Worm (Caenorhabditis elegans) whole organism, L2 larva: ENCODE data around the gene F46C5.6.

Experiments
- C34F6.9 ChIP-seq: fragments of 150-350 bp; optimal IDR thresholded peaks from 2 replicates; lab custom pipeline; 2014; ENCODE audit warnings: missing biosample characterization, missing genetic modification characterization
- F13H6.1 ChIP-seq: sonication (generic microtip); optimal IDR thresholded peaks from 2 replicates; lab custom pipeline; 2016; ENCODE audit warnings: missing genetic modification characterization, missing compliant biosample characterization
- R02D3.7 ChIP-seq: fragments of 150-350 bp; optimal IDR thresholded peaks from 2 replicates; lab custom pipeline; 2014; ENCODE audit warnings: missing biosample characterization, missing genetic modification characterization
- aly-2 ChIP-seq: fragments of 150-350 bp; optimal IDR thresholded peaks from 2 replicates; lab custom pipeline; 2014; ENCODE audit warnings: missing biosample characterization, missing genetic modification characterization
- ama-1 ChIP-seq: fragments of 150-350 bp; optimal IDR thresholded peaks from 2 replicates; lab custom pipeline; 2018; ENCODE audit warnings: inconsistent platforms
- ceh-16 ChIP-seq: fragments of 150-350 bp; optimal IDR thresholded peaks from 2 replicates; lab custom pipeline; 2014; ENCODE audit warnings: missing biosample characterization, missing genetic modification characterization
- ceh-82 ChIP-seq: fragments of 150-350 bp; optimal IDR thresholded peaks from 2 replicates; lab custom pipeline; 2014; ENCODE audit warnings: missing biosample characterization, missing genetic modification characterization
- crh-2 ChIP-seq: sonication (generic microtip); optimal IDR thresholded peaks from 2 replicates; lab custom pipeline; 2017; ENCODE audit warnings: missing biosample characterization, missing genetic modification characterization
- egl-27 ChIP-seq: sonication (generic microtip); optimal IDR thresholded peaks from 3 replicates; lab custom pipeline; 2017; ENCODE audit warnings: missing biosample characterization, missing genetic modification reagents, missing genetic modification characterization
- elt-1 ChIP-seq: fragments of 150-350 bp; optimal IDR thresholded peaks from 2 replicates; lab custom pipeline; 2014; ENCODE audit warnings: missing biosample characterization, missing genetic modification characterization
- fos-1 ChIP-seq: fragments of 150-350 bp; optimal IDR thresholded peaks from 2 replicates; lab custom pipeline; 2014; ENCODE audit warnings: missing biosample characterization, missing genetic modification characterization
- gmeb-1 ChIP-seq: fragments of 150-350 bp; optimal IDR thresholded peaks from 2 replicates; lab custom pipeline; 2014; ENCODE audit warnings: missing biosample characterization, missing genetic modification characterization
- lin-11 ChIP-seq: fragments of 150-350 bp; sonication (generic microtip); optimal IDR thresholded peaks from 2 replicates; lab custom pipeline; 2014; ENCODE audit warnings: missing biosample characterization, missing genetic modification characterization, inconsistent platforms, mixed read lengths
- lin-13 ChIP-seq: fragments of 150-350 bp; optimal IDR thresholded peaks from 2 replicates; lab custom pipeline; 2014; ENCODE audit warnings: missing biosample characterization, missing genetic modification reagents, missing genetic modification characterization
- lin-39 ChIP-seq: fragments of 150-350 bp; optimal IDR thresholded peaks from 2 replicates; lab custom pipeline; 2014; ENCODE audit warnings: missing biosample characterization, missing genetic modification reagents, missing genetic modification characterization
- lsy-2 ChIP-seq, 2 experiments: fragments of 150-350 bp in 1 of 2; sonication (generic microtip) in 1 of 2; optimal IDR thresholded peaks; 2 replicates each; lab custom pipeline; 2014 to 2017; ENCODE audit warnings: missing biosample characterization in 2 of 2, missing genetic modification characterization in 2 of 2
- mbf-1 ChIP-seq: sonication (generic microtip); optimal IDR thresholded peaks from 2 replicates; lab custom pipeline; 2017; ENCODE audit warnings: missing biosample characterization, missing genetic modification characterization
- mdl-1 ChIP-seq, 2 experiments: fragments of 150-350 bp in 1 of 2; sonication (generic microtip) in 1 of 2; optimal IDR thresholded peaks; 2 replicates each; lab custom pipeline; 2017; ENCODE audit warnings: missing biosample characterization in 2 of 2, missing genetic modification characterization in 2 of 2
- nhr-10 ChIP-seq: sonication (generic microtip); optimal IDR thresholded peaks from 2 replicates; lab custom pipeline; 2017; ENCODE audit warnings: missing biosample characterization, missing genetic modification characterization
- nhr-129 ChIP-seq: fragments of 150-350 bp; optimal IDR thresholded peaks from 2 replicates; lab custom pipeline; 2014; ENCODE audit warnings: missing biosample characterization, missing genetic modification characterization
- nhr-21 ChIP-seq: fragments of 150-350 bp; optimal IDR thresholded peaks from 2 replicates; lab custom pipeline; 2014; ENCODE audit warnings: missing biosample characterization, missing genetic modification characterization
- nhr-23 ChIP-seq: fragments of 150-350 bp; optimal IDR thresholded peaks from 2 replicates; lab custom pipeline; 2014; ENCODE audit warnings: missing biosample characterization, missing genetic modification reagents, missing genetic modification characterization
- nhr-25 ChIP-seq: fragments of 150-350 bp; sonication (generic microtip); optimal IDR thresholded peaks from 3 replicates; lab custom pipeline; 2014; ENCODE audit warnings: missing biosample characterization, missing genetic modification characterization
- skn-1 ChIP-seq: sonication (generic microtip); optimal IDR thresholded peaks from 2 replicates; lab custom pipeline; 2017; ENCODE audit warnings: missing biosample characterization, missing genetic modification characterization
- sma-3 ChIP-seq: sonication (generic microtip); optimal IDR thresholded peaks from 2 replicates; lab custom pipeline; 2016; ENCODE audit warnings: missing genetic modification reagents, missing genetic modification characterization, missing compliant biosample characterization
- sma-9 ChIP-seq, 2 experiments: fragments of 150-350 bp in 1 of 2; sonication (generic microtip) in 1 of 2; optimal IDR thresholded peaks; 2 replicates each; lab custom pipeline; 2014 to 2016; ENCODE audit warnings: missing genetic modification characterization in 2 of 2, mild to moderate bottlenecking in 1 of 2, missing biosample characterization in 1 of 2, missing compliant biosample characterization in 1 of 2, missing genetic modification reagents in 1 of 2, moderate library complexity in 1 of 2
- snpc-4 ChIP-seq: fragments of 150-350 bp; optimal IDR thresholded peaks from 2 replicates; lab custom pipeline; 2014; ENCODE audit warnings: missing biosample characterization, missing genetic modification characterization
- unc-55 ChIP-seq: fragments of 150-350 bp; sonication (generic microtip); optimal IDR thresholded peaks from 3 replicates; lab custom pipeline; 2014; ENCODE audit warnings: missing biosample characterization, missing genetic modification reagents, missing genetic modification characterization
- unc-62 ChIP-seq: fragments of 150-350 bp; optimal IDR thresholded peaks from 2 replicates; lab custom pipeline; 2014; ENCODE audit warnings: missing biosample characterization, missing genetic modification reagents, missing genetic modification characterization
- ztf-1 ChIP-seq: fragments of 200-800 bp; sonication (Bioruptor generic); conservative IDR thresholded peaks from 2 replicates; pipeline ENCODE4 v1.3.6; 2022; ENCODE audit warnings: missing genetic modification characterization, missing compliant biosample characterization

The F46C5.6 gene

DNA sequence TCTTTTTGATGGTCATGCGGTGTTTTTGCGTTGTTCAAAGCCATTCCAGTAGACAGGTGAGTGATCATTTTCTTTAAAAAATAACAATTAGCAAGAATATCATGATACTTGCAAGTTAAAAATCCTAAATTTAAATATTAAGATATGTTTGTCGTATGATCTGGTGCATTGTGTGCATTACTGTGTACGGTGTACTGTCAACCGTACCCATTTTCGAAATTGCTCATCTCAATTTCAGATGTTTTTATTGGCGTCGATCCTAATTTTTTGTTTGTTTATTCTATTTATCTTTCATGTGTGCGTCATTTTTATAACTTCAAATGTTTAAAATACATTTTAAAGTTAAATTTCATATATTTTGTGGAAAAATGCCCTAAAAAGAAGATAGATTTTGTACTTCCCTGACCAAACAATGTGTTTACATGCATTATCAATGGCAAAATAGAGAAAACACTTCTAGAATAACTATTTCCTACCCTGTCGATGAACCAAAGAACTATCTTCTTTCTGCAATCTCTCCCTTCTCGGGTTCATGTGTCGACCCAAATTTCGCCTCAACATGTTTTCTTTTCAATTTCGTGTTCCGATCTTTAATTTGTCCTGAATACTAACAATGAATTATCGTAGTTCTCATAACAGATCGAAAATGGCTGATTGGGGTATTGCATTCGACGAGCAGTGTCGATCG lies 40.1 kb upstream of the F46C5.6 start, which contains the start of the genes T07D4.5 and ddx-19:
Gene T07D4.5, minus strand, starts transcription at position 71 of the 688 bp plus-strand sequence.
Gene ddx-19, plus strand, starts transcription at position 638 of the 688 bp plus-strand sequence.
- peak; percentile 42 for TF ChIP-seq crh-2 (tag; lab: Kevin White, UChicago)
- TF ChIP-seq fos-1 (tag; lab: Kevin White, UChicago): peak; percentile 1
- TF ChIP-seq C34F6.9 (tag; lab: Kevin White, UChicago): peak; percentile 67
- TF ChIP-seq unc-55 (GFP tag; lab: Kevin White, UChicago): peak; percentile 85
- TF ChIP-seq nhr-21 (tag; lab: Kevin White, UChicago): peak; percentile 4
- peak; percentile 42 for TF ChIP-seq sma-3 (GFP tag; lab: Kevin White, UChicago)
- TF ChIP-seq F13H6.1 (tag; lab: Kevin White, UChicago): no peak
- TF ChIP-seq nhr-129 (tag; lab: Kevin White, UChicago): peak; percentile 24
- TF ChIP-seq lin-13: peak; percentile 25
- TF ChIP-seq gmeb-1 (tag; lab: Kevin White, UChicago): peak; percentile 29
- TF ChIP-seq lsy-2 (tag; optimal IDR thresholded peaks at IDR 0.05; lab: Kevin White, UChicago): peak; percentile 89 to 98
- no peak for TF ChIP-seq aly-2 (tag; lab: Kevin White, UChicago)
- no peak for TF ChIP-seq ceh-16 (tag; lab: Kevin White, UChicago)
- TF ChIP-seq elt-1 (tag; lab: Kevin White, UChicago): no peak

DNA sequence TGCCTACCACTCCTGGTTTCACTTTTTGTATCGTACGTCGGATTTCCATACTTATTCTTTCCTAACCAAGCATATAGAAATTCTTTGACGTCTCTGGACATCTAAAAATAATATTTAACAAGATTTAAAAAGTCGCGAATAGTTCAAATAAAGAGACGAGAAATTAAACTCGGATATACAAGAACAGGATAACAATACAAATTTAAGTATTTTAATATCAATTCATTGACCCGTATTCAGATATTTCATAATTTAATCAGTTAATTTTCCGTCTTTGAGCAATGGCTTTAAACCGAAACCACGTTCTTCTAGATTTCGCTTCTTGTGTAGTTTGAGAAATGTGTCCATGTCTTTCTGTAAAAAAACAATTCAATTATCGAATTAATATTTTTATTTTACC lies 39.2 kb upstream of the F46C5.6 start, which contains the start of gene rha-1:
Gene rha-1, minus strand, starts transcription at position 101 of the 400 bp plus-strand sequence.
- TF ChIP-seq nhr-129 (tag; lab: Kevin White, UChicago) (no peak), unc-62 (GFP tag; lab: Kevin White, UChicago) (no peak), nhr-25 (tag; lab: Kevin White, UChicago) (no peak), nhr-10 (tag; lab: Kevin White, UChicago) (no peak), nhr-23 (tag; lab: Kevin White, UChicago) (no peak), lin-11 (tag; lab: Kevin White, UChicago) (no peak), egl-27 (no peak), sma-9 (GFP tag; optimal IDR thresholded peaks at IDR 0.05; lab: Kevin White, UChicago) (no peak), sma-9 (tag; optimal IDR thresholded peaks at IDR 0.05; lab: Kevin White, UChicago) (no peak), lin-39 (tag; lab: Kevin White, UChicago) (no peak), ceh-82 (tag; lab: Kevin White, UChicago) (no peak), C34F6.9 (tag; lab: Kevin White, UChicago) (no peak), skn-1 (tag; lab: Kevin White, UChicago) (no peak), nhr-21 (tag; lab: Kevin White, UChicago) (no peak), gmeb-1 (tag; lab: Kevin White, UChicago) (no peak), elt-1 (tag; lab: Kevin White, UChicago) (no peak)

DNA sequence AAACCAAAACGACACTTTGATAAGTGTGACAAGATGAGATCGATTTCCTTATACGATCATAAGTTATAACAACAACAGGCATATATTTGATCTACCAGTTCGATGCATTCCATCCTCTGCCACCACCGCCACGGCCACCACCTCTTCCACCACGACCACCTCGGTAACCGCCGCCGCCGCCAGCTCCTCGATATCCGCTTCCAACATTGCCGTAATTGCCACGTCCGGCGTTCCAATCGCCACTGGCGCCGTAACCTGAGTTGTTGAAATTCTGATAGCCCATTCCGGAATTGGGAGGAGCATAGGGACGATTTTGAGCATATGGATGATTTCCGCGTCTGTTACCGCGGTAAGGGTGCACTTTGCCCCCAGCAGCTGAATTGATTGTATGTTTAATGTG lies 34.2 kb upstream of the F46C5.6 start:
- TF ChIP-seq R02D3.7 (tag; lab: Kevin White, UChicago) (no peak), mbf-1 (no peak), elt-1 (tag; lab: Kevin White, UChicago) (no peak), lsy-2 (tag; optimal IDR thresholded peaks at IDR 0.05; lab: Kevin White, UChicago) (no peak), mdl-1 (tag; optimal IDR thresholded peaks at IDR 0.05; lab: Kevin White, UChicago) (no peak), ztf-1 (GFP tag; lab: Robert Waterston, UW) (no peak), nhr-23 (tag; lab: Kevin White, UChicago) (no peak)

DNA sequence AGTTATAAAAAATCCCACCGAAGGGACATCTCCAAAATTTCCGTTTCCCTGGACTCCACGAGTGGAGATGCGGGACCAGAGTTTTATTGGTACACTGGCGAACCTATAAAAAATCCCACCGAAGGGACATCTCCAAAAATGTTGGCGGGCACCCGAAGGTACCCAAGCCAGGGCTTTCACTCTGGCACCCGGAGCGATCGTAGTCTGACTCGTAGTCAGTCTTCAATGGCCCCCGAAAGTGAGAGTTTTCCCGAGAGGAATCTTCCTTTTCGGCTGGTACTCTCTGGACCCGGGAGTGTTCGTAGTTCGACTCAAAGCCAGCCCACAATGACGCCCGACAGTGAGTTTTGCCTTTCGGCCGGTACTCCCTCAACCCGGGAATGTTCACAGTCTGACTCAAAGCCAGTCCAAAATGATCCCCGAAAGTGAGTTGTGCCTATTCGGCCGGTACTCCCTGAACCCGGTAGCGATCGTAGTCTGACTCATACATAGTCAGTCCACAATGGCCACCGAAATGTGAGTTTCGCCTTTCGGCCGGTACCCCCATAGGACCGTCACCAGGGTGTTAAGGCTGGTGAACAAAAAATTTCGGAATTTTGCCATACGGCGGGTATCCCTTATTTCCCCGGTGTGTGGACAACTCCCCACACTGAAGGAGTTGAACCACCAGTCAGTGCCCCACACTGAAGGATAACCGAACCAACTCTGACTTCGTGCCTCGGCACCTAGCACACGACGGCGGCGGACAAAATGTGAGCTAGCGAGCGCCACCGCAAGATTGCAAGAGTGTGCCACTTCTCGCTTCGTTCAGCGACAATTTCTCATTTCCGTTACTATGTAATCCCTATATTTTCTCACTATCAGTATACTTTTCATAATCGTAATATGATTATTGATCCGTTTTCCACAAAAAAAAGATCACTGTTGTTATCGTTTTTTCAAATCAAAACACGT lies 33.0 kb upstream of the F46C5.6 start:
- TF ChIP-seq skn-1 (tag; lab: Kevin White, UChicago): no peak
- peak; percentile 67 for TF ChIP-seq snpc-4 (tag; lab: Kevin White, UChicago)
- TF ChIP-seq lin-11 (tag; lab: Kevin White, UChicago): no peak

DNA sequence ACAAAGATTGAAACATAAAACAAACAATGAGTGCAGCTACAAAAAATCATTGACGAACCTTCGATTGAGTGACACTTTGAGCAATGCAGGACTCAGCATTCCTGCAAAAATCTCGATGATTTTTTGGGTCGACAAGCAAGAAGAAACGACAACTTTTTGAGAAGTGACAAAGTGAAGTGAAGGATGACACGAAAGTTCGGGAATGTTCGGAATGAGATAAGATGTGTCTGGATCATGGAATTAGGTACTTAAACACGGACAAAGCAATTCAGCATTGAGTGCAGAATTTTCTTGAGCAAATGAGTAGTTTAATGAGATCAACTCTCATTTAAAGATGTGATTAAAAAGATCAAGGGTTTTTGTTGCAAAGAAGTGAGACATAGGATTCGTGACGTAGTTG lies 29.5 kb upstream of the F46C5.6 start, which contains the start of gene T07D4.2:
Gene T07D4.2, minus strand, starts transcription at position 101 of the 400 bp plus-strand sequence.
- TF ChIP-seq aly-2 (tag; lab: Kevin White, UChicago) (no peak), ama-1 (lab: Kevin White, UChicago) (no peak), lin-39 (tag; lab: Kevin White, UChicago) (no peak), snpc-4 (tag; lab: Kevin White, UChicago) (no peak), R02D3.7 (tag; lab: Kevin White, UChicago) (no peak)
